Worm (Caenorhabditis elegans): ENCODE data around the gene C29E4.14.
"Not testable (repeated sequence)": the region's sequence is repeated elsewhere in the genome, so short reads cannot be mapped to it uniquely, and the experiment has no call there.

The C29E4.14 gene

DNA sequence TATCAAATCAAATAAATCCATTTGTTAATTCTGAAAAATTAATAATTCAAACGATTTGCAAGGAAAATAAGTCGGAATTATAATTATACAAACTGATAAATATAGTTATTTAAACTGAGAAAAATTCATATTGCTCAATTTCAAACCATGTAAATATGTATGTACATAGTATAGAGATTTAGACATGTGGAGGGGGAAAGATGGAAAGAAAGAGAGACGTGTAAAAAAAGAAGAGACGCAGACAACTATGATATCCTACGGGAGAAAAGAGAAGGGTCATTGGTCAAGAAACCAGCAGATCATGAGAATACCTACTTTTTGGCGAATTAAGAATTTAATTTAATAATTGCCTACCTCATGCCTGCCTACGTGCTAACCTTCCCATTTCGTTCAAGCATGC, 38.2 kb downstream of the C29E4.14 start, which contains the start of gene C29E4.11:
Gene C29E4.11 (minus strand): TSS at position 30 of the 400 bp plus-strand sequence.
- no peak for TF ChIP-seq nfya-1 (tag; optimal IDR thresholded peaks at IDR 0.05; ENCODE audit: borderline replicate concordance, insufficient read depth)
- TF ChIP-seq hmg-1.2 (GFP tag; IDR thresholded peaks at IDR 0.05) = peak; percentile 85

DNA sequence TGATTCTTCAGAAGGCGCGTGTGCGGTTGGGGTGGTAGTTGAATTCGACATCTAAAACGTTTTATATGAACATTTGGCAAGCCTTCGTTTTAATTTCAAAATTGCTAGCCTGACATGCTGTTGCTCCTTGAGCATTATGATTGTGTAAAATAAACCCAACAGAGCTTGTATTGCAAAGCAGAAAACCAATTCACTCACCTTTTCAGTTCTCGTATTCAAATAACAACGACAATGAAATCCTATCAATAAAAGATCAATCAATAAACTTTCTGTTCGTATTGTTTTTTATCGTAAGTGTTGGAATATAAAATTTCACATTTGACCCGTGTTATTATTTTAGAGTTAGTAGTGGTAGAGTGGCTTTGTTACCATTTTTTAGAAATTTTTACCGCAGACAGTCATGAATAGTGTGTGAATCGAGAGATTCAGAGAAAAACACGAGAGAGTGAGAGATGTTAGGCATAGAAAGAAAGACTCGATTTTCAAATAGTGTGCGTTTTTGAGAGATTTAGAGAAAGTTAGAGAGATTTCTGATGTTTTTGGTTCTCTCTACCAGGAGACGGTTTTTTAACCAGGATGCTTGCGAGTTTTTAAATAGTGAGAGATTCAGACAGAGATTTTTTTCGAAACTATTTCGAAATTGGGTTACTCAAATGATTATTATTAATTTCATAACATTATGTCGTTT, 39.1 kb downstream of the C29E4.14 start, which contains the start of gene F54H12.10:
Gene F54H12.10 (minus strand): TSS at position 51 of the 688 bp plus-strand sequence.
- peak; percentile 43 for TF ChIP-seq B0261.1 (tag; optimal IDR thresholded peaks at IDR 0.05)
- TF ChIP-seq nfyb-1 (GFP tag; IDR thresholded peaks at IDR 0.05) = peak; percentile 58; the same call in 1 of the 2 replicates
- peak; percentile 32 for TF ChIP-seq rpc-1 (optimal IDR thresholded peaks at IDR 0.05)
- TF ChIP-seq rpc-1 (tag; optimal IDR thresholded peaks at IDR 0.05) = peak; percentile 66
- TF ChIP-seq tbp1 (GFP tag; optimal IDR thresholded peaks at IDR 0.05) = peak; percentile 0
- peak; percentile 72; the same call in 1 of the 2 replicates for TF ChIP-seq hmg-1.2 (GFP tag; IDR thresholded peaks at IDR 0.05)
- not testable (repeated sequence) for TF ChIP-seq cebp-1 (GFP tag; IDR thresholded peaks at IDR 0.05)
- peak; percentile 40 for TF ChIP-seq cebp-1 (tag; optimal IDR thresholded peaks at IDR 0.05)

DNA sequence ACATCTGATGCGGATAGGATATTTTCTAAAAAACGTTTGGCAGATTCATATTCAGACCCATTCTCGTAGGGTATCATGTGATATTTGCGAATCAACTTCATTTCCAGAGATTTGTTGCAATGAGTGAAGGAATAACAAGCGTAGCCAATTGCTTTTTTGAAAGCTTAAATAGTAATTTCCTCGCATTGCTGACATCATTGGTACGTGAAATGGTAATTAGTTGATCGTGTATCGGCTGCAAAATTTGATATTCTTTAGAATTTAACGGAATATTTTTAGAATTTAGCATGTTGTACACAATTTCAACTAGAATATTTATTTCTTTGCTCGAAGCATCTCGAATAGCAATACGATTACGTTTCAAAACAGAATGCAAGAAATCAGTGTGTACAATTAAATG, 42.7 kb downstream of the C29E4.14 start, which contains the start of gene F54H12.4:
Gene F54H12.4 (minus strand): TSS at position 101 of the 400 bp plus-strand sequence.
- TF ChIP-seq ama-1 (optimal IDR thresholded peaks at IDR 0.05); ama-1 (GFP tag; optimal IDR thresholded peaks at IDR 0.05); F55B11.4 (tag; optimal IDR thresholded peaks at IDR 0.05; ENCODE audit: borderline replicate concordance, insufficient read depth); nhr-179 (tag; optimal IDR thresholded peaks at IDR 0.05): not testable (repeated sequence)

DNA sequence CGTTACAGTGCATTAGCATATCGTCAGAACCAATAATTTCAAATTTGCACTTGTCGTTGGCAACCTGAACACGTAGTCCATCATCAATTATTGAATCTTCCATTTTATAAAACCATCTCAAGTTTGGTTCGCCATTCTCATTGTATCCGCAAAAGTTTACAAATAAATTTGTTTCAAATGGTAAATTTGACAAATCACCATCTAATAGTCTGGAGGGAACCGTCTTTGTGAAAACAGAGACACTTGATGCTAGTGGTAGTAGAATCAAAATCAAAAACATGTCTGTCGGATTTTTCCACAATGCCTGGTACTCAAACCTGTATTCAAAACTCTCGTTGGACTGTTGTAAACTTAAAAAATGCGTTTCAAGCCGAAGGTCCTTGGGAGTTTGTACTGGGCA, 44.4 kb downstream of the C29E4.14 start, which contains the start of gene F54H12.2:
Gene F54H12.2 (plus strand): TSS at position 301 of the 400 bp plus-strand sequence.
- not testable (repeated sequence) for TF ChIP-seq sptf-2 (GFP tag; optimal IDR thresholded peaks at IDR 0.05); F10E7.11 (tag; optimal IDR thresholded peaks at IDR 0.05); F55B11.4 (tag; optimal IDR thresholded peaks at IDR 0.05; ENCODE audit: borderline replicate concordance, insufficient read depth)

DNA sequence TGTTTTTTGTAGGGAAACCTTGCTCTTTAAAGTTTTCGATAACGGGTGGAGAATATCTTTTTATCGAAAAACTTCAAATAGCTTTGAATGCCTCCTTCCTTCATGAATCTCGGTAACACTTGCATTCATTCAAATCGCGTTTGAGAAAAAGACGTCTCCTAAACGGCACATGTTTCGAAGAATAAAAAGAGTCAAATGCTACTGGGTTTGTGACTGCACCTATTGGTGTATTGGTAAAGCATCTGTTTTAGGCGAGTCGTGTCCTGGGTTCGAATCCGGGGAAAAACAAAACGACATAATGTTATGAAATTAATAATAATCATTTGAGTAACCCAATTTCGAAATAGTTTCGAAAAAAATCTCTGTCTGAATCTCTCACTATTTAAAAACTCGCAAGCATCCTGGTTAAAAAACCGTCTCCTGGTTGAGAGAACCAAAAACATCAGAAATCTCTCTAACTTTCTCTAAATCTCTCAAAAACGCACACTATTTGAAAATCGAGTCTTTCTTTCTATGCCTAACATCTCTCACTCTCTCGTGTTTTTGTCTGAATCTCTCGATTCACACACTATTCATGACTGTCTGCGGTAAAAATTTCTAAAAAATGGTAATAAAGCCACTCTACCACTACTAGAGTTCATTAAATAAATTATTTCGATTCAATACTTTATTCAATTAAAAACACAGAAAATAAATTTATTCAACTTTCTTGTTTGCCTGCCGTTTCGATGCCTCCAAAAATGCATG, 46.2 kb downstream of the C29E4.14 start:
- peak; percentile 57 for TF ChIP-seq hmg-1.2 (GFP tag; IDR thresholded peaks at IDR 0.05)
- TF ChIP-seq madf-6 (GFP tag; IDR thresholded peaks at IDR 0.05) = peak; percentile 46; the same call in 1 of the 2 replicates
- peak; percentile 14 for TF ChIP-seq tbp1 (GFP tag; optimal IDR thresholded peaks at IDR 0.05)
- TF ChIP-seq ztf-18 (tag; optimal IDR thresholded peaks at IDR 0.05) = peak; percentile 31
- peak; percentile 38 for TF ChIP-seq B0261.1 (tag; optimal IDR thresholded peaks at IDR 0.05)
- peak; percentile 44; the same call in 1 of the 2 replicates for TF ChIP-seq lin-26 (GFP tag; IDR thresholded peaks at IDR 0.05)
- TF ChIP-seq rpc-1 (optimal IDR thresholded peaks at IDR 0.05) = peak; percentile 23
- peak; percentile 66 for TF ChIP-seq rpc-1 (tag; optimal IDR thresholded peaks at IDR 0.05)

- no peak for TF ChIP-seq bed-2 (GFP tag; IDR thresholded peaks at IDR 0.05)
- TF ChIP-seq F22D6.2 (tag; optimal IDR thresholded peaks at IDR 0.05) = no peak
- TF ChIP-seq B0336.3 (GFP tag; IDR thresholded peaks at IDR 0.05) = no peak
- TF ChIP-seq pbrm-1 (GFP tag; IDR thresholded peaks at IDR 0.05) = no peak
- no peak for TF ChIP-seq F33H1.4 (GFP tag; IDR thresholded peaks at IDR 0.05)
- no peak for TF ChIP-seq egl-18 (GFP tag; IDR thresholded peaks at IDR 0.05)
- no peak for TF ChIP-seq dox-1 (GFP tag; IDR thresholded peaks at IDR 0.05)
- TF ChIP-seq C06A6.2 (GFP tag; conservative IDR thresholded peaks at IDR 0.05) = no peak
- TF ChIP-seq atf-7 (tag; optimal IDR thresholded peaks at IDR 0.05) = no peak
Measured at ce11 chrIII:7969121-7969520, 49.2 kb downstream of the C29E4.14 start, which contains the start of the genes F54H12.8 and F54H12.7. Gene F54H12.8, minus strand, starts transcription at chrIII:7969221. Gene F54H12.7, plus strand, starts transcription at chrIII:7969349.
